Worm (Caenorhabditis elegans): ENCODE data around the gene F09D12.2.

- TF ChIP-seq sup-37 (GFP tag; optimal IDR thresholded peaks at IDR 0.05) (no peak), nhr-76 (tag; optimal IDR thresholded peaks at IDR 0.05) (no peak), nhr-84 (tag; optimal IDR thresholded peaks at IDR 0.05) (no peak)
These were observed 19.3 kb upstream of the F09D12.2 start, which contains the start of gene F58E2.4 for ce11 chrIV:3463254-3463653.
